Worm (Caenorhabditis elegans) whole organism, early embryonic: ENCODE measurements around the gene F55G7.1.

Source experiments
- ama-1 ChIP-seq: fragments of 150-350 bp; optimal IDR thresholded peaks from 2 replicates; lab custom pipeline; 2014
- ceh-13 ChIP-seq: fragments of 200-800 bp; sonication (Bioruptor generic); optimal IDR thresholded peaks from 2 replicates; lab custom pipeline; 2018; ENCODE audit warnings: mild to moderate bottlenecking, missing genetic modification characterization, missing compliant biosample characterization
- hmg-4 ChIP-seq: fragments of 200-800 bp; sonication (Bioruptor generic); optimal IDR thresholded peaks from 2 replicates; lab custom pipeline; 2018; ENCODE audit warnings: mild to moderate bottlenecking, missing genetic modification characterization, missing compliant biosample characterization
- scrt-1 ChIP-seq: fragments of 200-800 bp; sonication (Bioruptor generic); IDR thresholded peaks from 2 replicates; pipeline ENCODE4 v1.3.6; 2022; ENCODE audit warnings: missing genetic modification characterization, missing compliant biosample characterization
- tbx-37 ChIP-seq: fragments of 200-800 bp; sonication (Bioruptor generic); conservative IDR thresholded peaks from 2 replicates; pipeline ENCODE4 v1.3.6; 2022; ENCODE audit warnings: missing genetic modification reagents, missing genetic modification characterization, missing compliant biosample characterization

DNA sequence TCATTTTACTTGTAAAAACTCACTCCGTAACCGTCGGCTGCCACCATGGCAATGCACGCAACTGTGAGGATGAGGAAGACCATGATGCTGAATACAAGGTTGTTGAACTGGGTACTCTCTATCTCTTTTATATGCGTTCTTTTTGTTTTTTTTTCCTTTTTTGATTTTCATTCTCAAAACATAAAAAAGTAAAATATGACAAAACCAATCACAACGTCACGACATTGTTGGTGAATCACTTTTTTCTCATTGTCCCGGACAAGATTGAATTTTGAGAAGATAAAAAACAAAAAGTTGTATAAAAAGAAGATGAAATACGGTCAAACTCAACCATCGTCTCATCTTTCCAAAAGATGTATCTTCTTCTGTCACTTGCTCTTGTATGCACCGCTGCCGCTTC is 41.4 kb upstream of the F55G7.1 start, which contains the start of the genes Y62H9A.5 and ule-5:
- TF ChIP-seq tbx-37 (GFP tag; lab: Robert Waterston, UW) (no peak), ama-1 (lab: Kevin White, UChicago) (no peak), hmg-4 (GFP tag; lab: Kevin White, UChicago) (no peak), ceh-13 (GFP tag; lab: Kevin White, UChicago) (no peak), scrt-1 (GFP tag; lab: Robert Waterston, UW) (no peak)
